Worm (Caenorhabditis elegans): ENCODE measurements around the gene str-32.

DNA sequence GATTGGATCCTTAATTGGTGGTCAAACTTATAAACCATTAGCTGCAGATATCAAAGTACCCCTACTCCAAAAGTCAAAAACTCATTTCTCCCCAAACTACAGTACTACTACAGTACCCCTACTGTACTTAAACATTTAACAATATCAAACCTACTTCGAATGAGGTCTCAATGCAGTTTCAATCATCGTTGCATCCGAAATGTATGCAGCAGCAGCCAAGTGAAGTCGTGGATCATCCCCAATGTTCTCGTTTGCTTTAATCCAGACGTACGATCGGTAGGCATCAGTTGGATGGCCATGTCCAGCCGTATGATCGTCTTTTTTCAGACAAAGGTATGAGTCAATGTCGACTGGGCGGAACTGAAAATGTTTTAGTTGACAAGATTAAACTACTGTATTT, 23.7 kb downstream of the str-32 start:
- TF ChIP-seq F26F4.8 (GFP tag; conservative IDR thresholded peaks at IDR 0.05) (no peak), spr-1 (tag; optimal IDR thresholded peaks at IDR 0.05) (no peak), zfp-2 (tag; optimal IDR thresholded peaks at IDR 0.05) (no peak), snpc-1.2 (GFP tag; IDR thresholded peaks at IDR 0.05) (no peak), mdt-29 (GFP tag; IDR thresholded peaks at IDR 0.05) (no peak), egl-27 (tag; optimal IDR thresholded peaks at IDR 0.05) (no peak), mep-1 (tag; optimal IDR thresholded peaks at IDR 0.05) (no peak), nhr-42 (GFP tag; IDR thresholded peaks at IDR 0.05) (no peak), ceh-82 (tag; optimal IDR thresholded peaks at IDR 0.05) (no peak), nhr-11 (tag; optimal IDR thresholded peaks at IDR 0.05) (no peak)

All from whole organism, L4 larva.